Fruit fly (Drosophila melanogaster) whole organism, embryonic: ENCODE data around the gene CG44094.

Experiments
- Adf1 ChIP-seq: fragments of 200-800 bp; sonication (Bioruptor generic); IDR thresholded peaks from 2 replicates; pipeline ENCODE4 v1.3.6; 2022; ENCODE audit warnings: missing biosample characterization, missing genetic modification characterization
- B-H1 ChIP-seq: fragments of 200-800 bp; sonication (Bioruptor generic); IDR thresholded peaks from 3 replicates; pipeline ENCODE4 v1.3.6; 2022; ENCODE audit warnings: missing biosample characterization, missing genetic modification characterization
- BEAF-32 ChIP-seq: fragments of 200-800 bp; sonication (Bioruptor generic); optimal IDR thresholded peaks from 3 replicates; lab custom pipeline; 2017; ENCODE audit warnings: missing biosample characterization, missing genetic modification characterization, mild to moderate bottlenecking, moderate library complexity, missing genetic modification reagents
- Bteb2 ChIP-seq: fragments of 200-800 bp; sonication (Bioruptor generic); optimal IDR thresholded peaks from 2 replicates; lab custom pipeline; 2016; ENCODE audit warnings: missing biosample characterization, missing genetic modification characterization
- CG11696 ChIP-seq: fragments of 200-800 bp; sonication (Bioruptor generic); IDR thresholded peaks from 2 replicates; pipeline ENCODE4 v1.3.6; 2022; ENCODE audit warnings: missing biosample characterization, missing genetic modification characterization
- CG12104 ChIP-seq: fragments of 200-800 bp; sonication (Bioruptor generic); optimal IDR thresholded peaks from 3 replicates; lab custom pipeline; 2016; ENCODE audit warnings: missing biosample characterization, missing genetic modification characterization
- CG12155 ChIP-seq: fragments of 200-800 bp; sonication (Bioruptor generic); optimal IDR thresholded peaks from 3 replicates; lab custom pipeline; 2016; ENCODE audit warnings: missing biosample characterization, missing genetic modification characterization
- CG12219 ChIP-seq: fragments of 200-800 bp; sonication (Bioruptor generic); optimal IDR thresholded peaks from 3 replicates; lab custom pipeline; 2018; ENCODE audit warnings: missing biosample characterization, mild to moderate bottlenecking, missing genetic modification characterization
- CG13287 ChIP-seq: fragments of 200-800 bp; sonication (Bioruptor generic); IDR thresholded peaks from 2 replicates; pipeline ENCODE4 v1.3.6; 2022; ENCODE audit warnings: missing biosample characterization, missing genetic modification characterization; ENCODE audit not compliant: partially characterized antibody
- CG17361 ChIP-seq: fragments of 200-800 bp; sonication (Bioruptor generic); IDR thresholded peaks from 3 replicates; pipeline ENCODE4 v1.3.6; 2022; ENCODE audit warnings: missing biosample characterization, missing genetic modification characterization
- CG18011 ChIP-seq: fragments of 200-800 bp; sonication (Bioruptor generic); optimal IDR thresholded peaks from 2 replicates; lab custom pipeline; 2017; ENCODE audit warnings: missing biosample characterization, missing genetic modification characterization, mild to moderate bottlenecking, moderate library complexity, missing genotype
- CG30431 ChIP-seq: fragments of 200-800 bp; sonication (Bioruptor generic); optimal IDR thresholded peaks from 2 replicates; lab custom pipeline; 2017; ENCODE audit warnings: missing biosample characterization, missing genetic modification characterization
- CG31441 ChIP-seq: fragments of 200-800 bp; sonication (Bioruptor generic); IDR thresholded peaks from 2 replicates; pipeline ENCODE4 v1.3.6; 2022; ENCODE audit warnings: missing biosample characterization, missing genetic modification characterization
- CG34224 ChIP-seq: fragments of 200-800 bp; sonication (Bioruptor generic); IDR thresholded peaks from 3 replicates; pipeline ENCODE4 v1.3.6; 2022; ENCODE audit warnings: missing biosample characterization, missing genetic modification characterization; ENCODE audit not compliant: partially characterized antibody
- CG34422 ChIP-seq: fragments of 200-800 bp; sonication (Bioruptor generic); IDR thresholded peaks from 3 replicates; pipeline ENCODE4 v1.3.6; 2022; ENCODE audit warnings: missing biosample characterization, missing genetic modification characterization
- CG4282 ChIP-seq: fragments of 200-800 bp; sonication (Bioruptor generic); optimal IDR thresholded peaks from 2 replicates; lab custom pipeline; 2016; ENCODE audit warnings: missing biosample characterization, missing genetic modification characterization
- CG6272 ChIP-seq: fragments of 200-800 bp; sonication (Bioruptor generic); IDR thresholded peaks from 2 replicates; pipeline ENCODE4 v1.3.6; 2022; ENCODE audit warnings: missing biosample characterization, missing genetic modification characterization
- CG6813 ChIP-seq: fragments of 200-800 bp; sonication (Bioruptor generic); optimal IDR thresholded peaks from 2 replicates; lab custom pipeline; 2017; ENCODE audit warnings: missing biosample characterization, missing genetic modification characterization, mild to moderate bottlenecking, moderate library complexity, missing genetic modification reagents
- CG7963 ChIP-seq: fragments of 200-800 bp; sonication (Bioruptor generic); IDR thresholded peaks from 3 replicates; pipeline ENCODE4 v1.3.6; 2022; ENCODE audit warnings: missing biosample characterization, missing genetic modification characterization; ENCODE audit not compliant: partially characterized antibody
- D19A ChIP-seq: fragments of 200-800 bp; optimal IDR thresholded peaks from 3 replicates; lab custom pipeline; 2019; ENCODE audit warnings: missing biosample characterization, mild to moderate bottlenecking, missing genetic modification characterization, moderate library complexity
- Deaf1 ChIP-seq: fragments of 200-800 bp; optimal IDR thresholded peaks from 3 replicates; lab custom pipeline; 2019; ENCODE audit warnings: missing biosample characterization, mild to moderate bottlenecking, missing genetic modification characterization, moderate library complexity
- HLH54F ChIP-seq: fragments of 200-800 bp; sonication (Bioruptor generic); optimal IDR thresholded peaks from 3 replicates; lab custom pipeline; 2016; ENCODE audit warnings: missing biosample characterization, missing genetic modification characterization
- Kr ChIP-seq: fragments of 200-800 bp; sonication (Bioruptor generic); optimal IDR thresholded peaks from 2 replicates; lab custom pipeline; 2017; ENCODE audit warnings: missing biosample characterization, mild to moderate bottlenecking, missing genetic modification characterization
- Mrtf ChIP-seq: fragments of 200-800 bp; sonication (Bioruptor generic); IDR thresholded peaks from 3 replicates; pipeline ENCODE4 v1.3.6; 2022; ENCODE audit warnings: missing biosample characterization, missing genetic modification characterization
- NC2α ChIP-seq: fragments of 200-800 bp; sonication (Bioruptor generic); optimal IDR thresholded peaks from 2 replicates; lab custom pipeline; 2016; ENCODE audit warnings: missing biosample characterization, missing genetic modification characterization
- Oli ChIP-seq: fragments of 200-800 bp; sonication (Bioruptor generic); optimal IDR thresholded peaks from 2 replicates; lab custom pipeline; 2018; ENCODE audit warnings: missing biosample characterization, mild to moderate bottlenecking, missing genetic modification characterization, moderate library complexity
- Pdp1 ChIP-seq, 2 experiments: fragments of 200-800 bp; sonication (Bioruptor generic); optimal IDR thresholded peaks; 3 replicates each; lab custom pipeline; 2016; ENCODE audit warnings: missing biosample characterization in 2 of 2, missing genetic modification characterization in 2 of 2, mild to moderate bottlenecking in 1 of 2, moderate library complexity in 1 of 2
- Ptx1 ChIP-seq: fragments of 200-800 bp; sonication (Bioruptor generic); IDR thresholded peaks from 2 replicates; pipeline ENCODE4 v1.3.6; 2022; ENCODE audit warnings: missing biosample characterization, missing genetic modification characterization
- Side ChIP-seq: fragments of 200-800 bp; sonication (Bioruptor generic); optimal IDR thresholded peaks from 2 replicates; lab custom pipeline; 2016; ENCODE audit warnings: missing biosample characterization, missing genetic modification characterization
- Ssrp ChIP-seq: fragments of 200-800 bp; sonication (Bioruptor generic); optimal IDR thresholded peaks from 2 replicates; lab custom pipeline; 2018; ENCODE audit warnings: missing biosample characterization, mild to moderate bottlenecking, missing genetic modification characterization, moderate library complexity
- br ChIP-seq: fragments of >200 bp; optimal IDR thresholded peaks from 2 replicates; lab custom pipeline; 2017
- bsh ChIP-seq, 2 experiments: fragments of 200-800 bp; sonication (Bioruptor generic); optimal IDR thresholded peaks; 2 replicates each; lab custom pipeline; 2017 to 2018; ENCODE audit warnings: mild to moderate bottlenecking in 2 of 2, missing biosample characterization in 2 of 2, missing genetic modification characterization in 2 of 2, moderate library complexity in 1 of 2
- croc ChIP-seq: fragments of 200-800 bp; sonication (Bioruptor generic); conservative IDR thresholded peaks from 3 replicates; pipeline ENCODE4 v1.3.6; 2022; ENCODE audit warnings: missing biosample characterization, missing genetic modification characterization
- danr ChIP-seq: fragments of 200-800 bp; sonication (Bioruptor generic); IDR thresholded peaks from 2 replicates; pipeline ENCODE4 v1.3.6; 2022; ENCODE audit warnings: missing biosample characterization, missing genetic modification characterization
- dysf ChIP-seq: fragments of 200-800 bp; sonication (Bioruptor generic); IDR thresholded peaks from 3 replicates; pipeline ENCODE4 v1.3.6; 2022; ENCODE audit warnings: missing biosample characterization, missing genetic modification characterization
- fd64A ChIP-seq: fragments of 200-800 bp; sonication (Bioruptor generic); optimal IDR thresholded peaks from 3 replicates; lab custom pipeline; 2018; ENCODE audit warnings: missing biosample characterization, mild to moderate bottlenecking, missing genetic modification characterization
- jumu ChIP-seq: fragments of 200-800 bp; sonication (Bioruptor generic); optimal IDR thresholded peaks from 3 replicates; lab custom pipeline; 2016; ENCODE audit warnings: missing biosample characterization, missing genetic modification characterization
- lab ChIP-seq: fragments of 200-800 bp; sonication (Bioruptor generic); optimal IDR thresholded peaks from 3 replicates; lab custom pipeline; 2017; ENCODE audit warnings: missing biosample characterization, missing genetic modification characterization, mild to moderate bottlenecking, moderate library complexity, missing genetic modification reagents
- lilli ChIP-seq: fragments of 200-800 bp; sonication (Bioruptor generic); optimal IDR thresholded peaks from 3 replicates; lab custom pipeline; 2016; ENCODE audit warnings: missing biosample characterization, missing genetic modification characterization
- lmd ChIP-seq: fragments of 200-800 bp; sonication (Bioruptor generic); IDR thresholded peaks from 2 replicates; pipeline ENCODE4 v1.3.6; 2022; ENCODE audit warnings: missing biosample characterization, missing genetic modification characterization
- lov ChIP-seq, 2 experiments: fragments of 200-800 bp in 1 of 2; fragments of >200 bp in 1 of 2; sonication (Bioruptor generic) in 1 of 2; IDR thresholded peaks in 1 of 2; optimal IDR thresholded peaks in 1 of 2; 2 replicates in 1 of 2; 3 replicates in 1 of 2; pipeline versions ENCODE4 v1.3.6 to Lab custom; 2017 to 2022; ENCODE audit warnings: missing biosample characterization in 1 of 2, missing genetic modification characterization in 1 of 2
- luna ChIP-seq: fragments of 200-800 bp; sonication (Bioruptor generic); optimal IDR thresholded peaks from 2 replicates; lab custom pipeline; 2016; ENCODE audit warnings: missing biosample characterization, missing genetic modification characterization
- nau ChIP-seq: fragments of 200-800 bp; sonication (Bioruptor generic); optimal IDR thresholded peaks from 3 replicates; lab custom pipeline; 2017; ENCODE audit warnings: missing biosample characterization, mild to moderate bottlenecking, missing genetic modification characterization, missing genetic modification reagents
- pros ChIP-seq: fragments of 200-800 bp; sonication (Bioruptor generic); optimal IDR thresholded peaks from 3 replicates; lab custom pipeline; 2019; ENCODE audit warnings: missing biosample characterization, mild to moderate bottlenecking, missing genetic modification characterization, moderate library complexity
- toy ChIP-seq: fragments of 200-800 bp; sonication (Bioruptor generic); IDR thresholded peaks from 2 replicates; pipeline ENCODE4 v1.3.6; 2022; ENCODE audit warnings: missing biosample characterization, missing genetic modification characterization
- trh ChIP-seq: fragments of 200-800 bp; sonication (Bioruptor generic); optimal IDR thresholded peaks from 2 replicates; lab custom pipeline; 2016; ENCODE audit warnings: missing biosample characterization, missing genetic modification characterization
- unc-4 ChIP-seq: fragments of 200-800 bp; sonication (Bioruptor generic); IDR thresholded peaks from 2 replicates; pipeline ENCODE4 v1.3.6; 2022; ENCODE audit warnings: missing biosample characterization, missing genetic modification characterization; ENCODE audit not compliant: partially characterized antibody
- vnd ChIP-seq: fragments of 200-800 bp; sonication (Bioruptor generic); IDR thresholded peaks from 3 replicates; pipeline ENCODE4 v1.3.6; 2022; ENCODE audit warnings: missing biosample characterization, missing genetic modification characterization; ENCODE audit not compliant: partially characterized antibody
- vvl ChIP-seq: fragments of 200-800 bp; sonication (Bioruptor generic); IDR thresholded peaks from 2 replicates; pipeline ENCODE4 v1.3.6; 2022; ENCODE audit warnings: missing biosample characterization, missing genetic modification characterization
- zfh1 ChIP-seq: fragments of 200-800 bp; sonication (Bioruptor generic); IDR thresholded peaks from 3 replicates; pipeline ENCODE4 v1.3.6; 2022; ENCODE audit warnings: missing biosample characterization, missing genetic modification characterization

Gene CG44094

DNA sequence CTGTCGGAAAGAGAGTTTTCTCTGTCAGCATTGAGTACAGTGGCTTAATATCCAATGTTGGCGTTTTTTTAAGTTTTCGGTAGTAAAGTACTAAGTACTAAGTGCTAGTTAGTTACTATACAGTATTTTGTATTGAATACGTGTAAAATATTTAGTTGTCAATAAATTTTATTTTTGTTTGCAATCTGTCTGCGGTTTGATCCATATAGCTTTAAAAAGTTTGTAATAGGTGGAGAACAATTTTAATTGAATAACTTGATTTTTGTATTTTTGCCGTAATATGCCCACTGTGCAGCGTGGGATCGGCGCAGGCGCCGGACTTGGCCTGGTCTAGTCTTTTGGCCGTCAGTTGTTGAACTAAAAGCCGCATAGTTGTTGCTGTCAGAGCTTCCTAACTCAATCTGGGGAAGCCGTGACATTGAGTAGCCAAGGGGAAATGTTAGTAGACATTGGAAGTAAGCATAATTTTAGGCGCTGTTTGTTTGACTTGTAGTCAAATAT, 18.0 kb downstream of the CG44094 start (continued):
- TF ChIP-seq Bteb2 (GFP tag; lab: Kevin White, UChicago) (peak; percentile 93), B-H1 (peak; percentile 83), Mrtf (GFP tag; lab: Robert Waterston, UW) (peak; percentile 77; the same call in 2 of the 3 replicates), Ssrp (tag; lab: Kevin White, UChicago) (peak; percentile 91), vvl (GFP tag; lab: Robert Waterston, UW) (peak; percentile 92), unc-4 (GFP tag; lab: Robert Waterston, UW) (no peak), lab (peak; percentile 96), danr (GFP tag; lab: Robert Waterston, UW) (peak; percentile 68), CG30431 (peak; percentile 78), CG7963 (GFP tag; lab: Robert Waterston, UW) (no peak), pros (GFP tag; lab: Kevin White, UChicago) (peak; percentile 39), CG34422 (peak; percentile 80), CG11696 (no peak; the same call in 1 of the 2 replicates), CG13287 (no peak), CG12219 (GFP tag; lab: Kevin White, UChicago) (peak; percentile 90), Pdp1 (GFP tag; optimal IDR thresholded peaks at IDR 0.05; lab: Kevin White, UChicago) (peak; percentile 82), CG4282 (GFP tag; lab: Kevin White, UChicago) (peak; percentile 67), CG31441 (GFP tag; lab: Robert Waterston, UW) (peak; percentile 96), nau (GFP tag; lab: Kevin White, UChicago) (peak; percentile 93), croc (GFP tag; lab: Robert Waterston, UW) (peak; percentile 77), luna (peak; percentile 78), CG17361 (peak; percentile 95), CG6272 (peak; percentile 67), Ptx1 (peak; percentile 88), lilli (GFP tag; lab: Kevin White, UChicago) (peak; percentile 94), CG34224 (GFP tag; lab: Robert Waterston, UW) (no peak), Side (GFP tag; lab: Kevin White, UChicago) (peak; percentile 89), HLH54F (GFP tag; lab: Kevin White, UChicago) (peak; percentile 89), bsh (GFP tag; optimal IDR thresholded peaks at IDR 0.05; lab: Kevin White, UChicago) (peak in 1 of 2 experiments; percentile 85), toy (GFP tag; lab: Robert Waterston, UW) (no peak), vnd (no peak), D19A (peak; percentile 90), zfh1 (GFP tag; lab: Robert Waterston, UW) (peak; percentile 80), CG12104 (GFP tag; lab: Kevin White, UChicago) (peak; percentile 91), CG18011 (GFP tag; lab: Kevin White, UChicago) (peak; percentile 79), Deaf1 (tag; lab: Kevin White, UChicago) (peak; percentile 73), jumu (GFP tag; lab: Kevin White, UChicago) (peak; percentile 88), CG12155 (peak; percentile 84), dysf (GFP tag; lab: Robert Waterston, UW) (peak; percentile 92), BEAF-32 (GFP tag; lab: Kevin White, UChicago) (no peak), lmd (peak; percentile 89), Oli (peak; percentile 95), Adf1 (peak; percentile 59), trh (peak; percentile 80), Kr (GFP tag; lab: Kevin White, UChicago) (no peak), br (lab: Kevin White, UChicago) (no peak), NC2α (GFP tag; lab: Kevin White, UChicago) (peak; percentile 69), CG6813 (GFP tag; lab: Kevin White, UChicago) (peak; percentile 86), lov (optimal IDR thresholded peaks at IDR 0.05; lab: Kevin White, UChicago) (no peak), lov (GFP tag; IDR thresholded peaks at IDR 0.05; lab: Robert Waterston, UW) (peak; percentile 63; the same call in 1 of the 3 replicates), fd64A (peak; percentile 61)
